Worm (Caenorhabditis elegans): ENCODE data around the gene rpn-7.

DNA sequence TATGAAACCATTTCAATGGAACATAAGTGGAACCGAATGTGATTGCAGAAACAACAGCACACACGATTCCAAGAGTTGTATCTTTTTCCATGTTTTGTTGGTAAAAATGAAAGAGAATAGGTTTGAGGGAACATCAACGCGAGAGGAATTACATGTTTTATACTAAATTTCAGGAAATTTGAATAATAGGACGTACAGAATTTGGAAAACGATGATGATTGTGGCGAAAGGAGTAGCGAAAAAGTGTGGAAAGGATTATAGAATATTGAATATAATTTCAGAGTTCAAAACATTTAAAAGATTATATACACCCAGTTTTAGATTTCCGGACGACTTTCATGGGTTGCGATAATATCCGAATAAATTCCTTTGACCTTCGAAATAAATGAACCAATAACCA, 7.5 kb upstream of the rpn-7 start, which contains the start of gene F49C12.6:
- TF ChIP-seq tbx-37 (GFP tag; conservative IDR thresholded peaks at IDR 0.05) (no peak), ama-1 (optimal IDR thresholded peaks at IDR 0.05) (no peak), ceh-36 (tag; optimal IDR thresholded peaks at IDR 0.05) (no peak), flt-1 (GFP tag; IDR thresholded peaks at IDR 0.05) (no peak), tra-4 (tag; optimal IDR thresholded peaks at IDR 0.05) (no peak), tbx-11 (GFP tag; IDR thresholded peaks at IDR 0.05) (no peak), F13C5.2 (tag; optimal IDR thresholded peaks at IDR 0.05) (no peak), aly-1 (tag; optimal IDR thresholded peaks at IDR 0.05) (no peak), pes-1 (GFP tag; IDR thresholded peaks at IDR 0.05) (no peak), hmg-4 (GFP tag; optimal IDR thresholded peaks at IDR 0.05) (no peak)

Measured in whole organism, early embryonic.